Worm (Caenorhabditis elegans) whole organism, early embryonic: Measurements from ENCODE around the gene lro-1.
A peak's percentile ranks its signal among the peaks of the same experiment; 100 is the strongest.

Source experiments
- B0310.2 ChIP-seq: sonication (generic microtip); optimal IDR thresholded peaks from 2 replicates; lab custom pipeline; 2016; ENCODE audit warnings: mild to moderate bottlenecking, missing genetic modification characterization, missing compliant biosample characterization
- F13C5.2 ChIP-seq: sonication (generic microtip); optimal IDR thresholded peaks from 2 replicates; lab custom pipeline; 2017; ENCODE audit warnings: mild to moderate bottlenecking, missing genetic modification characterization, inconsistent platforms, missing compliant biosample characterization
- aly-1 ChIP-seq: sonication (generic microtip); optimal IDR thresholded peaks from 2 replicates; lab custom pipeline; 2016; ENCODE audit warnings: missing genetic modification characterization, missing compliant biosample characterization
- ama-1 ChIP-seq: fragments of 150-350 bp; optimal IDR thresholded peaks from 2 replicates; lab custom pipeline; 2014
- ceh-13 ChIP-seq: fragments of 200-800 bp; sonication (Bioruptor generic); optimal IDR thresholded peaks from 2 replicates; lab custom pipeline; 2018; ENCODE audit warnings: mild to moderate bottlenecking, missing genetic modification characterization, missing compliant biosample characterization
- ceh-36 ChIP-seq: sonication (generic microtip); optimal IDR thresholded peaks from 2 replicates; lab custom pipeline; 2016; ENCODE audit warnings: missing genetic modification characterization, inconsistent platforms, missing compliant biosample characterization
- ets-7 ChIP-seq: sonication (generic microtip); optimal IDR thresholded peaks from 2 replicates; lab custom pipeline; 2016; ENCODE audit warnings: missing genotype, missing genetic modification characterization, missing compliant biosample characterization
- flt-1 ChIP-seq: fragments of 200-800 bp; sonication (Bioruptor generic); IDR thresholded peaks from 2 replicates; pipeline ENCODE4 v1.3.6; 2022; ENCODE audit warnings: missing genetic modification characterization, missing compliant biosample characterization
- hmbx-1 ChIP-seq: sonication (generic microtip); optimal IDR thresholded peaks from 2 replicates; lab custom pipeline; 2016; ENCODE audit warnings: mild to moderate bottlenecking, missing genetic modification characterization, missing compliant biosample characterization
- hmg-4 ChIP-seq: fragments of 200-800 bp; sonication (Bioruptor generic); optimal IDR thresholded peaks from 2 replicates; lab custom pipeline; 2018; ENCODE audit warnings: mild to moderate bottlenecking, missing genetic modification characterization, missing compliant biosample characterization
- hnd-1 ChIP-seq: sonication (generic microtip); optimal IDR thresholded peaks from 2 replicates; lab custom pipeline; 2016; ENCODE audit warnings: missing genetic modification characterization, missing compliant biosample characterization
- pes-1 ChIP-seq: fragments of 200-800 bp; sonication (Bioruptor generic); IDR thresholded peaks from 2 replicates; pipeline ENCODE4 v1.3.6; 2022; ENCODE audit warnings: missing genetic modification reagents, missing genetic modification characterization, missing compliant biosample characterization
- scrt-1 ChIP-seq: fragments of 200-800 bp; sonication (Bioruptor generic); IDR thresholded peaks from 2 replicates; pipeline ENCODE4 v1.3.6; 2022; ENCODE audit warnings: missing genetic modification characterization, missing compliant biosample characterization
- sea-1 ChIP-seq: fragments of 200-800 bp; sonication (Bioruptor generic); conservative IDR thresholded peaks from 2 replicates; pipeline ENCODE4 v1.3.6; 2022; ENCODE audit warnings: missing genetic modification characterization, missing compliant biosample characterization
- tbx-11 ChIP-seq: fragments of 200-800 bp; sonication (Bioruptor generic); IDR thresholded peaks from 2 replicates; pipeline ENCODE4 v1.3.6; 2022; ENCODE audit warnings: missing genetic modification characterization, missing compliant biosample characterization
- tbx-37 ChIP-seq: fragments of 200-800 bp; sonication (Bioruptor generic); conservative IDR thresholded peaks from 2 replicates; pipeline ENCODE4 v1.3.6; 2022; ENCODE audit warnings: missing genetic modification reagents, missing genetic modification characterization, missing compliant biosample characterization
- tra-4 ChIP-seq: sonication (generic microtip); optimal IDR thresholded peaks from 2 replicates; lab custom pipeline; 2017; ENCODE audit warnings: missing genetic modification characterization, missing compliant biosample characterization

lro-1 gene

ce11 chrX:6289038-6289437 is 17.1 kb downstream of the lro-1 start:
- no peak for TF ChIP-seq B0310.2 (tag; lab: Kevin White, UChicago)
- TF ChIP-seq hmbx-1 (tag; lab: Kevin White, UChicago), result no peak
- TF ChIP-seq ets-7 (tag; lab: Kevin White, UChicago), result no peak
- no peak for TF ChIP-seq hmg-4 (GFP tag; lab: Kevin White, UChicago)
- no peak for TF ChIP-seq flt-1
- TF ChIP-seq ceh-13, result no peak
- no peak for TF ChIP-seq scrt-1 (GFP tag; lab: Robert Waterston, UW)
- TF ChIP-seq tra-4 (tag; lab: Kevin White, UChicago), result no peak
- TF ChIP-seq sea-1 (GFP tag; lab: Robert Waterston, UW), result no peak
- no peak for TF ChIP-seq ama-1 (lab: Kevin White, UChicago)

ce11 chrX:6291632-6292031 is 19.7 kb downstream of the lro-1 start, which contains the start of gene lev-9:
Gene lev-9, minus strand, starts transcription at chrX:6291732.
- no peak for TF ChIP-seq hnd-1 (tag; lab: Kevin White, UChicago)
- no peak for TF ChIP-seq tbx-11 (GFP tag; lab: Robert Waterston, UW)
- TF ChIP-seq hmg-4 (GFP tag; lab: Kevin White, UChicago), result no peak
- no peak for TF ChIP-seq scrt-1 (GFP tag; lab: Robert Waterston, UW)
- TF ChIP-seq sea-1 (GFP tag; lab: Robert Waterston, UW), result no peak

ce11 chrX:6292143-6292542 is 20.3 kb downstream of the lro-1 start:
- TF ChIP-seq flt-1 (peak; percentile 98), tra-4 (tag; lab: Kevin White, UChicago) (peak; percentile 84), ets-7 (tag; lab: Kevin White, UChicago) (peak; percentile 88), hmg-4 (GFP tag; lab: Kevin White, UChicago) (peak; percentile 98), B0310.2 (tag; lab: Kevin White, UChicago) (peak; percentile 86), F13C5.2 (tag; lab: Kevin White, UChicago) (peak; percentile 92), hmbx-1 (tag; lab: Kevin White, UChicago) (peak; percentile 78), ceh-13 (peak; percentile 85), hnd-1 (tag; lab: Kevin White, UChicago) (peak; percentile 91), ceh-36 (peak; percentile 95), scrt-1 (GFP tag; lab: Robert Waterston, UW) (peak; percentile 97), sea-1 (GFP tag; lab: Robert Waterston, UW) (peak; percentile 98), tbx-37 (GFP tag; lab: Robert Waterston, UW) (peak; percentile 99), ama-1 (lab: Kevin White, UChicago) (no peak), aly-1 (tag; lab: Kevin White, UChicago) (peak; percentile 92), tbx-11 (GFP tag; lab: Robert Waterston, UW) (peak; percentile 97), pes-1 (peak; percentile 98)

ce11 chrX:6292812-6293211 is 20.9 kb downstream of the lro-1 start, which contains the start of gene mom-1:
Gene mom-1, plus strand, starts transcription at chrX:6293112.
- TF ChIP-seq ceh-13 (no peak), tra-4 (tag; lab: Kevin White, UChicago) (no peak), pes-1 (no peak), tbx-11 (GFP tag; lab: Robert Waterston, UW) (no peak), F13C5.2 (tag; lab: Kevin White, UChicago) (no peak), sea-1 (GFP tag; lab: Robert Waterston, UW) (no peak), tbx-37 (GFP tag; lab: Robert Waterston, UW) (no peak), ets-7 (tag; lab: Kevin White, UChicago) (no peak), B0310.2 (tag; lab: Kevin White, UChicago) (no peak), ceh-36 (no peak), ama-1 (lab: Kevin White, UChicago) (no peak), hmbx-1 (tag; lab: Kevin White, UChicago) (no peak), flt-1 (no peak), scrt-1 (GFP tag; lab: Robert Waterston, UW) (no peak), hnd-1 (tag; lab: Kevin White, UChicago) (no peak), hmg-4 (GFP tag; lab: Kevin White, UChicago) (no peak)

ce11 chrX:6296402-6296844 is 24.5 kb downstream of the lro-1 start:
- TF ChIP-seq pes-1 (no peak; the same call in 1 of the 2 replicates), F13C5.2 (tag; lab: Kevin White, UChicago) (peak; percentile 95), B0310.2 (tag; lab: Kevin White, UChicago) (no peak), tbx-37 (GFP tag; lab: Robert Waterston, UW) (peak; percentile 64; the same call in 1 of the 2 replicates), hmg-4 (GFP tag; lab: Kevin White, UChicago) (peak; percentile 92), sea-1 (GFP tag; lab: Robert Waterston, UW) (peak; percentile 63), ama-1 (lab: Kevin White, UChicago) (no peak), aly-1 (tag; lab: Kevin White, UChicago) (no peak), ets-7 (tag; lab: Kevin White, UChicago) (peak; percentile 1), tra-4 (tag; lab: Kevin White, UChicago) (peak; percentile 40), ceh-13 (peak; percentile 51), flt-1 (peak; percentile 70), hnd-1 (tag; lab: Kevin White, UChicago) (peak; percentile 37), scrt-1 (GFP tag; lab: Robert Waterston, UW) (peak; percentile 79)

- TF ChIP-seq flt-1 (no peak), aly-1 (tag; lab: Kevin White, UChicago) (no peak), hmg-4 (GFP tag; lab: Kevin White, UChicago) (no peak), hnd-1 (tag; lab: Kevin White, UChicago) (no peak), ama-1 (lab: Kevin White, UChicago) (no peak), tbx-11 (GFP tag; lab: Robert Waterston, UW) (no peak), pes-1 (no peak), sea-1 (GFP tag; lab: Robert Waterston, UW) (no peak), ceh-36 (no peak)
Measured at ce11 chrX:6299641-6300240, 27.9 kb downstream of the lro-1 start, which contains the start of gene cest-16. Gene cest-16, plus strand, starts transcription at chrX:6299942.

ce11 chrX:6311391-6311790 is 39.5 kb downstream of the lro-1 start, which contains the start of gene npr-38:
Gene npr-38, plus strand, starts transcription at chrX:6311691.
- no peak for TF ChIP-seq aly-1 (tag; lab: Kevin White, UChicago)
- no peak for TF ChIP-seq hmbx-1 (tag; lab: Kevin White, UChicago)
- TF ChIP-seq scrt-1 (GFP tag; lab: Robert Waterston, UW), result no peak
- no peak for TF ChIP-seq tra-4 (tag; lab: Kevin White, UChicago)
- TF ChIP-seq sea-1 (GFP tag; lab: Robert Waterston, UW), result no peak
